Worm (Caenorhabditis elegans) whole organism, young adult: ENCODE results near the gene C06B3.7.

Experiments
- Y56A3A.18 ChIP-seq: fragments of 200-800 bp; sonication (Bioruptor generic); IDR thresholded peaks from 2 replicates; pipeline ENCODE4 v1.3.6; 2022; ENCODE audit warnings: missing genetic modification reagents, missing genetic modification characterization, missing compliant biosample characterization
- him-1 ChIP-seq: sonication (generic microtip); optimal IDR thresholded peaks from 2 replicates; lab custom pipeline; 2016; ENCODE audit warnings: missing genotype, missing genetic modification reagents, missing genetic modification characterization, missing compliant biosample characterization
- madf-3 ChIP-seq: fragments of 200-800 bp; sonication (Bioruptor generic); IDR thresholded peaks from 2 replicates; pipeline ENCODE4 v1.3.6; 2022; ENCODE audit warnings: missing genetic modification reagents, missing genetic modification characterization, missing compliant biosample characterization
- nhr-90 ChIP-seq: sonication (generic microtip); optimal IDR thresholded peaks from 2 replicates; lab custom pipeline; 2016; ENCODE audit warnings: missing genotype, mild to moderate bottlenecking, missing genetic modification characterization, missing compliant biosample characterization
- rcor-1 ChIP-seq: fragments of 200-800 bp; sonication (Bioruptor generic); IDR thresholded peaks from 2 replicates; pipeline ENCODE4 v1.3.6; 2022; ENCODE audit warnings: missing genetic modification reagents, missing genetic modification characterization, missing compliant biosample characterization
- sea-2 ChIP-seq: fragments of 200-800 bp; sonication (Bioruptor generic); IDR thresholded peaks from 2 replicates; pipeline ENCODE4 v1.3.6; 2022; ENCODE audit warnings: missing genetic modification characterization, missing compliant biosample characterization
- ztf-28 ChIP-seq: fragments of 200-800 bp; sonication (Bioruptor generic); IDR thresholded peaks from 2 replicates; pipeline ENCODE4 v1.3.6; 2022; ENCODE audit warnings: missing genetic modification reagents, missing genetic modification characterization, missing compliant biosample characterization

- no peak for TF ChIP-seq ztf-28
- TF ChIP-seq nhr-90 (tag; lab: Kevin White, UChicago) = no peak
- TF ChIP-seq madf-3 (GFP tag; lab: Robert Waterston, UW) = no peak
- TF ChIP-seq rcor-1 (GFP tag; lab: Robert Waterston, UW) = no peak
- TF ChIP-seq him-1 (tag; lab: Kevin White, UChicago) = no peak
- no peak for TF ChIP-seq Y56A3A.18
- TF ChIP-seq sea-2 = no peak
These were observed 16.8 kb upstream of the C06B3.7 start, which contains the start of gene sptl-3 for ce11 chrV:13892457-13893375.
